Fruit fly (Drosophila melanogaster) whole organism, pupa: ENCODE measurements around the gene Vm32E.

Experiments used
- CG10348 ChIP-seq: fragments of 200-800 bp; sonication (Bioruptor generic); IDR thresholded peaks from 2 replicates; pipeline ENCODE4 v1.3.6; 2022; ENCODE audit warnings: missing biosample characterization, missing genetic modification characterization
- CG12605 ChIP-seq: fragments of 200-800 bp; sonication (Bioruptor generic); IDR thresholded peaks from 2 replicates; pipeline ENCODE4 v1.3.6; 2022; ENCODE audit warnings: missing biosample characterization, missing genetic modification characterization
- CG14655 ChIP-seq: fragments of 200-800 bp; sonication (Bioruptor generic); optimal IDR thresholded peaks from 3 replicates; lab custom pipeline; 2017; ENCODE audit warnings: mild to moderate bottlenecking, missing biosample characterization, missing genetic modification reagents, missing genetic modification characterization
- CG15710 ChIP-seq: fragments of 200-800 bp; sonication (Bioruptor generic); optimal IDR thresholded peaks from 2 replicates; lab custom pipeline; 2018; ENCODE audit warnings: missing biosample characterization, mild to moderate bottlenecking, missing genetic modification characterization, moderate library complexity
- CG32121 ChIP-seq: fragments of 200-800 bp; sonication (Bioruptor generic); IDR thresholded peaks from 2 replicates; pipeline ENCODE4 v1.3.6; 2022; ENCODE audit warnings: missing biosample characterization, missing genetic modification characterization
- CG4496 ChIP-seq: fragments of 200-800 bp; sonication (Bioruptor generic); IDR thresholded peaks from 3 replicates; pipeline ENCODE4 v1.3.6; 2022; ENCODE audit warnings: missing biosample characterization, missing genetic modification characterization
- CG9948 ChIP-seq: fragments of 200-800 bp; sonication (Bioruptor generic); optimal IDR thresholded peaks from 2 replicates; lab custom pipeline; 2018; ENCODE audit warnings: missing biosample characterization, mild to moderate bottlenecking, missing genetic modification characterization, moderate library complexity
- EcR ChIP-seq: fragments of 200-800 bp; sonication (Bioruptor generic); optimal IDR thresholded peaks from 3 replicates; lab custom pipeline; 2019; ENCODE audit warnings: missing biosample characterization, missing genetic modification characterization, mild to moderate bottlenecking, moderate library complexity, missing genetic modification reagents
- Ets98B ChIP-seq: fragments of 200-800 bp; sonication (Bioruptor generic); IDR thresholded peaks from 2 replicates; pipeline ENCODE4 v1.3.6; 2022; ENCODE audit warnings: missing biosample characterization, missing genetic modification characterization
- Pif1A ChIP-seq: fragments of 200-800 bp; sonication (Bioruptor generic); optimal IDR thresholded peaks from 3 replicates; lab custom pipeline; 2016; ENCODE audit warnings: missing biosample characterization, missing genetic modification characterization
- Snoo ChIP-seq: fragments of 200-800 bp; sonication (Bioruptor generic); optimal IDR thresholded peaks from 3 replicates; lab custom pipeline; 2017; ENCODE audit warnings: missing biosample characterization, mild to moderate bottlenecking, missing genetic modification characterization, inconsistent platforms
- fd96Ca ChIP-seq: fragments of 200-800 bp; sonication (Bioruptor generic); IDR thresholded peaks from 3 replicates; pipeline ENCODE4 v1.3.6; 2022; ENCODE audit warnings: missing biosample characterization, missing genetic modification characterization
- gl ChIP-seq: fragments of 200-800 bp; sonication (Bioruptor generic); optimal IDR thresholded peaks from 2 replicates; lab custom pipeline; 2018; ENCODE audit warnings: missing biosample characterization, mild to moderate bottlenecking, missing genetic modification characterization

DNA sequence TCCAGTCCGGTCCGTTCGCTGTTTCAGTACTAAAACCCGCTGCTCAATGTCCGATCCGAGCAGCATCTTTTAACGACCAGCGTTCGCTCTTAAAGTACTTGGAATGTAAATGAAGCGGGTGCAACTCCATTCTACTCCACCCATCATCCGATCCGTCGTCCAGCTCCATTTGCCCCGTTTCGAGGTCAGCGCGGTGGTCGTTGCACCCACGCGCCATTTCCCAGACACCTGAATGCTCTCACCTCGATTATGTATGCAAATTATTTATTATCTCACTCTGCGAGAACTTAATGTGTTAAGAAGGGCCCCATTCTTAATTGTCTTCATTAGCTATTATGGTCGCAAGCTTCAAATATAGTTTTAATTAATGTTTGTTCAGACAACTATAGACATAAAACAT lies 6.9 kb upstream of the Vm32E start:
- no peak for TF ChIP-seq Ets98B (GFP tag; lab: Robert Waterston, UW)
- TF ChIP-seq CG15710, result no peak
- TF ChIP-seq EcR (GFP tag; lab: Kevin White, UChicago), result peak; percentile 95
- TF ChIP-seq gl (tag; lab: Kevin White, UChicago), result no peak
- TF ChIP-seq CG9948 (tag; lab: Kevin White, UChicago), result no peak
- TF ChIP-seq Pif1A (GFP tag; lab: Kevin White, UChicago), result no peak
- no peak for TF ChIP-seq fd96Ca (GFP tag; lab: Robert Waterston, UW)
- no peak for TF ChIP-seq CG12605
- TF ChIP-seq CG10348 (GFP tag; lab: Robert Waterston, UW), result no peak
- no peak for TF ChIP-seq CG14655 (GFP tag; lab: Kevin White, UChicago)
- no peak for TF ChIP-seq Snoo (tag; lab: Kevin White, UChicago)
- TF ChIP-seq CG32121 (GFP tag; lab: Robert Waterston, UW), result no peak
- no peak for TF ChIP-seq CG4496 (GFP tag; lab: Robert Waterston, UW)
